Fruit fly (Drosophila melanogaster): ENCODE results near the gene CG31988.

CG31988 gene

dm6 chr2L:21202702-21203101, at the start of gene CG31988:
Gene CG31988 (minus strand): TSS chr2L:21202802.
- no peak for TF ChIP-seq ttk (optimal IDR thresholded peaks at IDR 0.05)
- TF ChIP-seq insv (optimal IDR thresholded peaks at IDR 0.05) = no peak
- TF ChIP-seq Sin3A (optimal IDR thresholded peaks at IDR 0.05) = no peak
- no peak for TF ChIP-seq h (optimal IDR thresholded peaks at IDR 0.05)
- no peak for TF ChIP-seq psq (optimal IDR thresholded peaks at IDR 0.05)

dm6 chr2L:21251750-21252149, 49.1 kb upstream of the CG31988 start:
- TF ChIP-seq Sin3A (optimal IDR thresholded peaks at IDR 0.05) (no peak), ttk (optimal IDR thresholded peaks at IDR 0.05) (no peak)

dm6 chr2L:21250519-21251336, 48.1 kb upstream of the CG31988 start:
- TF ChIP-seq psq (optimal IDR thresholded peaks at IDR 0.05) (no peak), h (optimal IDR thresholded peaks at IDR 0.05) (no peak), Myc (optimal IDR thresholded peaks at IDR 0.05) (no peak)

DNA sequence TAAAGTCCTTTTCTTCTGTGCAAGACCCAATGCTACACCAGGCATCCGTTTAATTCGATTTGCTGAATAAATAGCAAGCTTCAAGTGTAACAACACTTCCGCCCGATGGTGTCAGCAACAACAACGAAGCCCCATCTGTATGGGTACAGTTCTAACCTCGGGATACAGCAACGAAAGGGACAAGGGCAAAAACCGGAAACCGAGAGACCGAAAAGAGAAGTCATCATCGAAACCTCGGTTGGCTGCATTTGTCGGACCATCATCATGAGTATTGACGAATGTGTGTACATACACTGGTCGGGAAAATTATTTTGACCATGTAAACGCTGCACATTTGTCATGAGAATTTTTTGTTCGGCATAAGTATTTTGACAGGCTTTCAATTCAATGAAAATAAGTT, 46.3 kb upstream of the CG31988 start:
- TF ChIP-seq insv (optimal IDR thresholded peaks at IDR 0.05) = no peak
- TF ChIP-seq Sin3A (optimal IDR thresholded peaks at IDR 0.05) = no peak
- no peak for TF ChIP-seq Myc (optimal IDR thresholded peaks at IDR 0.05)
- TF ChIP-seq psq (optimal IDR thresholded peaks at IDR 0.05) = no peak
- no peak for TF ChIP-seq h (optimal IDR thresholded peaks at IDR 0.05)
- TF ChIP-seq ttk (optimal IDR thresholded peaks at IDR 0.05) = no peak

DNA sequence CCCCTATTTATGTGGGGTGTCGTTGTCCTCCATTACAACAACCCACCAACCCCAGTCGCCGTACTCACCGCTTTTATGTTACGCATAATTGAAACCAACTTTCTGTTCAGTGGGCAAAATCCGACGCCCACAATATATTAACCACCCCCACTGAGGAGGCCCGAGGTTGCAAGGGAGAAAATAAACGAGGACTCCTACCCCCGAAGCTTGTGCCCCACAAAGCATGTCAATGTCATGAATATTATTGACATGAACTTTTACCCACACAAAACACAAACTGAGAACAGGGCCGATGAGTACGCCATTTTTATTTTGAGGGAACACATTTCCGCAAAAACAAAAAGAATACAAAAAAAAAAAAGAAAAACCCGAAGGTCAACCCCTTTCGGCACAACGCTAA, 45.4 kb upstream of the CG31988 start:
- TF ChIP-seq Myc (optimal IDR thresholded peaks at IDR 0.05) = no peak
- TF ChIP-seq Sin3A (optimal IDR thresholded peaks at IDR 0.05) = no peak
- TF ChIP-seq ttk (optimal IDR thresholded peaks at IDR 0.05) = no peak
- TF ChIP-seq insv (optimal IDR thresholded peaks at IDR 0.05) = no peak
- no peak for TF ChIP-seq psq (optimal IDR thresholded peaks at IDR 0.05)
- no peak for TF ChIP-seq h (optimal IDR thresholded peaks at IDR 0.05)

DNA sequence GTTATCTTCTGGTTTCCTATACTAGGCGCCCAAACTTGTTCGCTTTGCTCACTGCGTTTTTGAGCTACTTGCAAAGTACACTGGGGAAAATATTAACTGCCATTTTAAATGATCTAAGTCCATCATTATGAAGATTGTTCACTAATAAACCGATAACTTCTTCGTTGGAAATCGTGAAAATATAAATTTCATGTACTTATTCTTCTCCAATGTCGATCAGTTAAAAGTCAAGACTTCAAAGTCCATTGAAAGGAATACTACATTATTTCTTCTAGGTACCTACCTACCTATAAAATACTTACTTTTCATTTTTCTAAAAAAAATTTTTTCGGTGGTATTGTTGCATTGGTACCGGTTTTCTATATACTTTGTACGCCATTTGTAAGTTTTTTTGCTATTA, 44.1 kb upstream of the CG31988 start:
- TF ChIP-seq ttk (optimal IDR thresholded peaks at IDR 0.05) (no peak), Myc (optimal IDR thresholded peaks at IDR 0.05) (no peak), Sin3A (optimal IDR thresholded peaks at IDR 0.05) (no peak), insv (optimal IDR thresholded peaks at IDR 0.05) (no peak), h (optimal IDR thresholded peaks at IDR 0.05) (no peak), psq (optimal IDR thresholded peaks at IDR 0.05) (no peak)

DNA sequence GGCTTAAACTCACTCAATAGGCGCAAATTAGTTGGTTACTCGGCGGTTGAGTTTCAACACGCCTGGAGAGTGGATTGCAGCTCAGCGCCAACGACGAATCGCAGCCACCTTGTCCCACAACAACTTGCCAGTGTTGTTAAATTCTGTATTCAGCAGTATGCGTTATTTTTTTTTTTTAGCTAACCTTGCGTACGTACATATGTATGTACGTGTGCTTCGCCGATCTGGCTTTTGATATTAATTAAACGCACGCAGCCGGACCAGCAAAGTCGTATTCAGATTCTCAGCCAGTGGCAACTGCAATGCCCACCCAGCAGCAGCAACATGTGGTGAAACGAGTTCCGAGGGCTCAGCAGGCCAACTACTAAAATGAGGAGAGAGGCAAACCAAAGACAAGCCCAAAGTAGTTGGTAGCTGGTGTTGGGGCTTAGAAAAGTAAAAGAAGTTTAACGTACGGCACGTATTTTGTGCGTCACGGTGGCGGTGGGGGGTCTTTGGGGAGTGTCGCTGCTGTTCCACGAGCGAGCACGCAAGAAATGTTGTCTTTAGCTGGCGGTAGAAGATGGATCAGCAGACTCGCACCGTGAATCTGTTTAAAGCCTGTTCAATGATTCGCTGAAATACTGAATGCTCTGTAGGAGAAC, 42.6 kb upstream of the CG31988 start:
- no peak for TF ChIP-seq insv (optimal IDR thresholded peaks at IDR 0.05)
- no peak for TF ChIP-seq Sin3A (optimal IDR thresholded peaks at IDR 0.05)
- no peak for TF ChIP-seq psq (optimal IDR thresholded peaks at IDR 0.05)
- TF ChIP-seq Myc (optimal IDR thresholded peaks at IDR 0.05) = no peak
- TF ChIP-seq h (optimal IDR thresholded peaks at IDR 0.05) = no peak
- no peak for TF ChIP-seq ttk (optimal IDR thresholded peaks at IDR 0.05)

DNA sequence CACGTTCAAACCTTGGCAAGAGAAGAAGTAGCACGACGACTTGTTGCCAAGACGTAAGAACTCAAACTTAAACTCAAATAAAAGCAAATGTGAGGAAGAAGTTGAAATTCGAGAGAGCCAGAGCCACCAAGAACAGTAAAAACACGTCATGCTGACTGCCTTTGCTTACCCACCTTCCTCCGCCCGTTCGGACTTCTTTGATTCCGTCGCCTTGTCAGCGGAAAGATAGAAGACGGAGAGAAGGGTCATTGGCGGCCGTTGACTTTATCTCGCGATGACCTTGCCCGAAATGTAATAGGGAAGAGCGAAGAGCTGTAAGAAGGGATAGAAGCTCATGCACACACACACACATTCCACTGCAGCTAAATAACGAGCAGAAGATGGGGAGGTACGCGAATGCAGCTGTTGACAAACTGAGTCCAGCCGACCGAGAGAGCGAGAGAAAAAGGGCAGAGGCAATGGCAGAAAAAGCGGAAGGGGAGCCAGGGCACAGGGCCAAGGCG, 41.4 kb upstream of the CG31988 start:
- TF ChIP-seq Myc (optimal IDR thresholded peaks at IDR 0.05) (no peak), psq (optimal IDR thresholded peaks at IDR 0.05) (no peak), h (optimal IDR thresholded peaks at IDR 0.05) (no peak), ttk (optimal IDR thresholded peaks at IDR 0.05) (no peak), insv (optimal IDR thresholded peaks at IDR 0.05) (no peak), Sin3A (optimal IDR thresholded peaks at IDR 0.05) (no peak)

- TF ChIP-seq Myc (optimal IDR thresholded peaks at IDR 0.05) (no peak), insv (optimal IDR thresholded peaks at IDR 0.05) (no peak), ttk (optimal IDR thresholded peaks at IDR 0.05) (no peak), Sin3A (optimal IDR thresholded peaks at IDR 0.05) (no peak), psq (optimal IDR thresholded peaks at IDR 0.05) (no peak), h (optimal IDR thresholded peaks at IDR 0.05) (no peak)
Observed at dm6 chr2L:21242369-21242768, 39.8 kb upstream of the CG31988 start.

dm6 chr2L:21237748-21238459, 35.3 kb upstream of the CG31988 start:
- TF ChIP-seq insv (optimal IDR thresholded peaks at IDR 0.05) = no peak
- no peak for TF ChIP-seq Myc (optimal IDR thresholded peaks at IDR 0.05)
- TF ChIP-seq Sin3A (optimal IDR thresholded peaks at IDR 0.05) = no peak
- no peak for TF ChIP-seq h (optimal IDR thresholded peaks at IDR 0.05)
- TF ChIP-seq ttk (optimal IDR thresholded peaks at IDR 0.05) = no peak
- no peak for TF ChIP-seq psq (optimal IDR thresholded peaks at IDR 0.05)

- TF ChIP-seq psq (optimal IDR thresholded peaks at IDR 0.05) = no peak
Observed at dm6 chr2L:21237048-21237747, 34.6 kb upstream of the CG31988 start, which contains the start of gene Hr39. Gene Hr39 (plus strand): TSS chr2L:21237250.

- TF ChIP-seq h (optimal IDR thresholded peaks at IDR 0.05) (no peak), insv (optimal IDR thresholded peaks at IDR 0.05) (no peak), Sin3A (optimal IDR thresholded peaks at IDR 0.05) (no peak), psq (optimal IDR thresholded peaks at IDR 0.05) (no peak), Myc (optimal IDR thresholded peaks at IDR 0.05) (no peak), ttk (optimal IDR thresholded peaks at IDR 0.05) (no peak)
Observed at dm6 chr2L:21236633-21237032, 34.0 kb upstream of the CG31988 start, which contains the start of gene CG31626. Gene CG31626 (minus strand): TSS chr2L:21236733.
